Worm (Caenorhabditis elegans) whole organism, L4/young adult: ENCODE measurements around the gene mek-1.

ENCODE experiments used
- W03F9.2 ChIP-seq: fragments of 150-350 bp; optimal IDR thresholded peaks from 2 replicates; lab custom pipeline; 2014; ENCODE audit warnings: missing biosample characterization, missing genetic modification characterization
- dao-5 ChIP-seq: sonication (generic microtip); optimal IDR thresholded peaks from 2 replicates; lab custom pipeline; 2016; ENCODE audit warnings: missing genotype, missing genetic modification characterization, moderate library complexity, missing compliant biosample characterization
- him-1 ChIP-seq: sonication (generic microtip); optimal IDR thresholded peaks from 2 replicates; lab custom pipeline; 2016; ENCODE audit warnings: missing genotype, missing genetic modification reagents, missing genetic modification characterization, missing compliant biosample characterization

DNA sequence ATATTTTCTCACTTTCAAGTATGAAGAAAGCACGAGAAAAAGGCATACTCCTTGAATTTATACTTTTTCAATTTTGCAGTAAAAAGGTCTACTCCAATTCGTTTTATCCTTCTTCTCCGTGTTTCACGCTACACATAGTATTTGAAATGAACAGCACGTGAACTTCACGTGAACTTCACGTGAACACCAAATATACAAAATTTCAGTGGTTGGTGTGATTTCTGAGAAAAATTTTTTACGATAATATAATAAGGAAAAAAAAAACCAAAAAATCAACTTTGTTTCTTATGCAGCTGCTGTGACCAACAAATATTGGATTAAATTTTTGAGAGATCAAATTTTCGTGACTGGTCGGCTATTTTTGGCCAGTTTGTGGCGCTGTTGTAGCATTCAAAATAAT, 32.6 kb upstream of the mek-1 start:
- TF ChIP-seq him-1 (tag; lab: Kevin White, UChicago): no peak
- no peak for TF ChIP-seq dao-5 (tag; lab: Kevin White, UChicago)
- TF ChIP-seq W03F9.2 (tag; lab: Kevin White, UChicago): no peak
